Worm (Caenorhabditis elegans) whole organism, L2 larva: ENCODE data around the gene T14B4.20.

Experiments used
- C34F6.9 ChIP-seq: fragments of 150-350 bp; optimal IDR thresholded peaks from 2 replicates; lab custom pipeline; 2014; ENCODE audit warnings: missing biosample characterization, missing genetic modification characterization
- F13H6.1 ChIP-seq: sonication (generic microtip); optimal IDR thresholded peaks from 2 replicates; lab custom pipeline; 2016; ENCODE audit warnings: missing genetic modification characterization, missing compliant biosample characterization
- R02D3.7 ChIP-seq: fragments of 150-350 bp; optimal IDR thresholded peaks from 2 replicates; lab custom pipeline; 2014; ENCODE audit warnings: missing biosample characterization, missing genetic modification characterization
- aly-2 ChIP-seq: fragments of 150-350 bp; optimal IDR thresholded peaks from 2 replicates; lab custom pipeline; 2014; ENCODE audit warnings: missing biosample characterization, missing genetic modification characterization
- ama-1 ChIP-seq: fragments of 150-350 bp; optimal IDR thresholded peaks from 2 replicates; lab custom pipeline; 2018; ENCODE audit warnings: inconsistent platforms
- ceh-16 ChIP-seq: fragments of 150-350 bp; optimal IDR thresholded peaks from 2 replicates; lab custom pipeline; 2014; ENCODE audit warnings: missing biosample characterization, missing genetic modification characterization
- ceh-82 ChIP-seq: fragments of 150-350 bp; optimal IDR thresholded peaks from 2 replicates; lab custom pipeline; 2014; ENCODE audit warnings: missing biosample characterization, missing genetic modification characterization
- crh-2 ChIP-seq: sonication (generic microtip); optimal IDR thresholded peaks from 2 replicates; lab custom pipeline; 2017; ENCODE audit warnings: missing biosample characterization, missing genetic modification characterization
- egl-27 ChIP-seq: sonication (generic microtip); optimal IDR thresholded peaks from 3 replicates; lab custom pipeline; 2017; ENCODE audit warnings: missing biosample characterization, missing genetic modification reagents, missing genetic modification characterization
- elt-1 ChIP-seq: fragments of 150-350 bp; optimal IDR thresholded peaks from 2 replicates; lab custom pipeline; 2014; ENCODE audit warnings: missing biosample characterization, missing genetic modification characterization
- elt-3 ChIP-seq: sonication (generic microtip); optimal IDR thresholded peaks from 2 replicates; lab custom pipeline; 2017; ENCODE audit warnings: missing biosample characterization, missing genetic modification characterization
- gmeb-1 ChIP-seq: fragments of 150-350 bp; optimal IDR thresholded peaks from 2 replicates; lab custom pipeline; 2014; ENCODE audit warnings: missing biosample characterization, missing genetic modification characterization
- lin-11 ChIP-seq: fragments of 150-350 bp; sonication (generic microtip); optimal IDR thresholded peaks from 2 replicates; lab custom pipeline; 2014; ENCODE audit warnings: missing biosample characterization, missing genetic modification characterization, inconsistent platforms, mixed read lengths
- lin-13 ChIP-seq: fragments of 150-350 bp; optimal IDR thresholded peaks from 2 replicates; lab custom pipeline; 2014; ENCODE audit warnings: missing biosample characterization, missing genetic modification reagents, missing genetic modification characterization
- lsy-2 ChIP-seq, 2 experiments: fragments of 150-350 bp in 1 of 2; sonication (generic microtip) in 1 of 2; optimal IDR thresholded peaks; 2 replicates each; lab custom pipeline; 2014 to 2017; ENCODE audit warnings: missing biosample characterization in 2 of 2, missing genetic modification characterization in 2 of 2
- mab-5 ChIP-seq: fragments of 150-350 bp; optimal IDR thresholded peaks from 2 replicates; lab custom pipeline; 2014; ENCODE audit warnings: missing biosample characterization, missing genetic modification characterization
- mdl-1 ChIP-seq, 2 experiments: fragments of 150-350 bp in 1 of 2; sonication (generic microtip) in 1 of 2; optimal IDR thresholded peaks; 2 replicates each; lab custom pipeline; 2017; ENCODE audit warnings: missing biosample characterization in 2 of 2, missing genetic modification characterization in 2 of 2
- nhr-11 ChIP-seq: fragments of 150-350 bp; optimal IDR thresholded peaks from 2 replicates; lab custom pipeline; 2014; ENCODE audit warnings: missing biosample characterization, missing genetic modification characterization
- nhr-12 ChIP-seq: fragments of 150-350 bp; optimal IDR thresholded peaks from 2 replicates; lab custom pipeline; 2014; ENCODE audit warnings: missing biosample characterization, missing genetic modification characterization
- nhr-129 ChIP-seq: fragments of 150-350 bp; optimal IDR thresholded peaks from 2 replicates; lab custom pipeline; 2014; ENCODE audit warnings: missing biosample characterization, missing genetic modification characterization
- nhr-21 ChIP-seq: fragments of 150-350 bp; optimal IDR thresholded peaks from 2 replicates; lab custom pipeline; 2014; ENCODE audit warnings: missing biosample characterization, missing genetic modification characterization
- nhr-23 ChIP-seq: fragments of 150-350 bp; optimal IDR thresholded peaks from 2 replicates; lab custom pipeline; 2014; ENCODE audit warnings: missing biosample characterization, missing genetic modification reagents, missing genetic modification characterization
- nhr-237 ChIP-seq: fragments of 150-350 bp; optimal IDR thresholded peaks from 2 replicates; lab custom pipeline; 2014; ENCODE audit warnings: missing biosample characterization, missing genetic modification characterization
- nhr-25 ChIP-seq: fragments of 150-350 bp; sonication (generic microtip); optimal IDR thresholded peaks from 3 replicates; lab custom pipeline; 2014; ENCODE audit warnings: missing biosample characterization, missing genetic modification characterization
- peb-1 ChIP-seq: fragments of 150-350 bp; optimal IDR thresholded peaks from 2 replicates; lab custom pipeline; 2014; ENCODE audit warnings: missing biosample characterization, missing genetic modification characterization
- sem-4 ChIP-seq: fragments of 150-350 bp; optimal IDR thresholded peaks from 2 replicates; lab custom pipeline; 2014; ENCODE audit warnings: missing biosample characterization, missing genetic modification reagents, missing genetic modification characterization
- skn-1 ChIP-seq: sonication (generic microtip); optimal IDR thresholded peaks from 2 replicates; lab custom pipeline; 2017; ENCODE audit warnings: missing biosample characterization, missing genetic modification characterization
- sma-3 ChIP-seq: sonication (generic microtip); optimal IDR thresholded peaks from 2 replicates; lab custom pipeline; 2016; ENCODE audit warnings: missing genetic modification reagents, missing genetic modification characterization, missing compliant biosample characterization
- sma-9 ChIP-seq, 2 experiments: fragments of 150-350 bp in 1 of 2; sonication (generic microtip) in 1 of 2; optimal IDR thresholded peaks; 2 replicates each; lab custom pipeline; 2014 to 2016; ENCODE audit warnings: missing genetic modification characterization in 2 of 2, mild to moderate bottlenecking in 1 of 2, missing biosample characterization in 1 of 2, missing compliant biosample characterization in 1 of 2, missing genetic modification reagents in 1 of 2, moderate library complexity in 1 of 2
- snpc-4 ChIP-seq: fragments of 150-350 bp; optimal IDR thresholded peaks from 2 replicates; lab custom pipeline; 2014; ENCODE audit warnings: missing biosample characterization, missing genetic modification characterization
- unc-55 ChIP-seq: fragments of 150-350 bp; sonication (generic microtip); optimal IDR thresholded peaks from 3 replicates; lab custom pipeline; 2014; ENCODE audit warnings: missing biosample characterization, missing genetic modification reagents, missing genetic modification characterization
- unc-62 ChIP-seq: fragments of 150-350 bp; optimal IDR thresholded peaks from 2 replicates; lab custom pipeline; 2014; ENCODE audit warnings: missing biosample characterization, missing genetic modification reagents, missing genetic modification characterization
- zag-1 ChIP-seq: fragments of 150-350 bp; optimal IDR thresholded peaks from 2 replicates; lab custom pipeline; 2014; ENCODE audit warnings: missing biosample characterization, missing genetic modification characterization
- ztf-4 ChIP-seq: fragments of 150-350 bp; optimal IDR thresholded peaks from 2 replicates; lab custom pipeline; 2014; ENCODE audit warnings: missing biosample characterization, missing genetic modification characterization

Gene T14B4.20

ce11 chrII:6707496-6708260 lies 9.0 kb upstream of the T14B4.20 start (continued):
- TF ChIP-seq mdl-1 (tag; optimal IDR thresholded peaks at IDR 0.05; lab: Kevin White, UChicago), result no peak
- TF ChIP-seq unc-62 (GFP tag; lab: Kevin White, UChicago), result peak; percentile 20
- peak in 1 of 2 experiments; percentile 55 for TF ChIP-seq lsy-2 (tag; optimal IDR thresholded peaks at IDR 0.05; lab: Kevin White, UChicago)
- TF ChIP-seq nhr-12 (tag; lab: Kevin White, UChicago), result no peak
- no peak for TF ChIP-seq elt-1 (tag; lab: Kevin White, UChicago)
- TF ChIP-seq gmeb-1 (tag; lab: Kevin White, UChicago), result no peak
- no peak for TF ChIP-seq ceh-16 (tag; lab: Kevin White, UChicago)
- no peak for TF ChIP-seq egl-27 (tag; lab: Kevin White, UChicago)
- TF ChIP-seq ceh-82 (tag; lab: Kevin White, UChicago), result no peak
- TF ChIP-seq ama-1, result no peak
- TF ChIP-seq mab-5 (tag; lab: Kevin White, UChicago), result peak; percentile 88
- TF ChIP-seq, all 48 proteins: peak for 13

- no peak for TF ChIP-seq elt-3 (tag; lab: Kevin White, UChicago)
- TF ChIP-seq zag-1 (tag; lab: Kevin White, UChicago), result peak; percentile 79
- peak; percentile 57 for TF ChIP-seq sma-9 (GFP tag; optimal IDR thresholded peaks at IDR 0.05; lab: Kevin White, UChicago)
- TF ChIP-seq sma-9 (tag; optimal IDR thresholded peaks at IDR 0.05; lab: Kevin White, UChicago), result no peak
- no peak for TF ChIP-seq ama-1
- no peak for TF ChIP-seq mdl-1 (tag; optimal IDR thresholded peaks at IDR 0.05; lab: Kevin White, UChicago)
- peak; percentile 7 for TF ChIP-seq snpc-4 (tag; lab: Kevin White, UChicago)
- TF ChIP-seq aly-2 (tag; lab: Kevin White, UChicago), result no peak
- TF ChIP-seq nhr-237 (tag; lab: Kevin White, UChicago), result no peak
- TF ChIP-seq crh-2 (tag; lab: Kevin White, UChicago), result peak; percentile 39
- TF ChIP-seq skn-1 (tag; lab: Kevin White, UChicago), result no peak
- peak; percentile 24 to 54 for TF ChIP-seq lsy-2 (tag; optimal IDR thresholded peaks at IDR 0.05; lab: Kevin White, UChicago)
- peak; percentile 76 for TF ChIP-seq F13H6.1 (tag; lab: Kevin White, UChicago)
- peak; percentile 60 for TF ChIP-seq mab-5 (tag; lab: Kevin White, UChicago)
- no peak for TF ChIP-seq sem-4
- no peak for TF ChIP-seq ceh-16 (tag; lab: Kevin White, UChicago)
- peak; percentile 21 for TF ChIP-seq lin-11 (tag; lab: Kevin White, UChicago)
- TF ChIP-seq lin-13 (GFP tag; lab: Kevin White, UChicago), result no peak
- no peak for TF ChIP-seq ceh-82 (tag; lab: Kevin White, UChicago)
- TF ChIP-seq unc-55 (GFP tag; lab: Kevin White, UChicago), result peak; percentile 72
- no peak for TF ChIP-seq nhr-21 (tag; lab: Kevin White, UChicago)
- peak; percentile 81 for TF ChIP-seq C34F6.9 (tag; lab: Kevin White, UChicago)
- peak; percentile 76 for TF ChIP-seq nhr-129 (tag; lab: Kevin White, UChicago)
Observed at ce11 chrII:6708980-6709379, 7.7 kb upstream of the T14B4.20 start.

DNA sequence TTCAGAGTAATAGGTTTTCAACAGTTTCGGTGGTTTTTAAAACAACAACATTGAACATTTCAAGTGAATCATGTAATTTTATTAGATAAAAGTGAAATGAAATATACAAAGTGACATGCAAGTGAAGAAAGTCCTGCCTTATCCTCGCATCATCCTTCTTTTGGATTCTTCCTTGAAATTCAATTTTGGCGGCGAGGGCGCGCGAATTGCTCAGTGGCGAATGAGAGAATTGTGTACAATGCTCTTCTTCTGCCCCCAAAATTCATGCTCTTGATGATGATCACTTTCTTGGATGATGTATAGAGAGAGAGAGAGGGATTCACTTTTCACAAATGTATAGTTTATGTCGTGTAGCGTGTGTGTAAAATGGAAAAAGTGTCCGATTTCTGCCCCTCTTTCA lies 7.0 kb upstream of the T14B4.20 start:
- peak; percentile 20 for TF ChIP-seq nhr-21 (tag; lab: Kevin White, UChicago)
- no peak for TF ChIP-seq nhr-23 (tag; lab: Kevin White, UChicago)
- TF ChIP-seq ztf-4 (tag; lab: Kevin White, UChicago), result no peak
- TF ChIP-seq egl-27 (tag; lab: Kevin White, UChicago), result no peak
- TF ChIP-seq mdl-1 (tag; optimal IDR thresholded peaks at IDR 0.05; lab: Kevin White, UChicago), result no peak
- TF ChIP-seq nhr-12 (tag; lab: Kevin White, UChicago), result no peak
- no peak for TF ChIP-seq nhr-11

DNA sequence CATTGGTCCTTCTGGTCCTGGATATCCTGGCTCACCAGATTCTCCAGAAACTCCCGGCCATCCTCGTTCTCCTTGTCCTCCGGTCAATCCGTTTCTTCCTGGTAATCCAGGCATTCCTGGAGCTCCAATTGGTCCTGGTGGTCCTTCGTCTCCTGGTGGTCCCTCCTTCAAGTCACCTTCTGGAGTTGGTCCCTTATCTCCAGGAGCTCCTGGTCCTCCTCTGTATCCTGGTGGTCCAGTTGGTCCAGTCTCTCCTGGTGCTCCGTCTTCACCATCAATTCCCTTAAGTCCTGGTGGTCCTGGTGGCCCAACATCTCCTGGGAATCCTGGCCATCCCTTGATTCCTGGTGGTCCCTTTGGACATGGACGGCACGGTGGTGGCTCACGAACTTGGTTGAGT lies 6.1 kb upstream of the T14B4.20 start:
- TF ChIP-seq lin-11 (tag; lab: Kevin White, UChicago), result no peak
- no peak for TF ChIP-seq lsy-2 (tag; optimal IDR thresholded peaks at IDR 0.05; lab: Kevin White, UChicago)
- TF ChIP-seq egl-27 (tag; lab: Kevin White, UChicago), result no peak
- TF ChIP-seq ztf-4 (tag; lab: Kevin White, UChicago), result no peak
- no peak for TF ChIP-seq gmeb-1 (tag; lab: Kevin White, UChicago)
- TF ChIP-seq nhr-11, result no peak
- no peak for TF ChIP-seq lin-13 (GFP tag; lab: Kevin White, UChicago)
- no peak for TF ChIP-seq sem-4
- TF ChIP-seq nhr-25 (tag; lab: Kevin White, UChicago), result no peak
- TF ChIP-seq sma-3 (GFP tag; lab: Kevin White, UChicago), result no peak
- TF ChIP-seq aly-2 (tag; lab: Kevin White, UChicago), result no peak
- no peak for TF ChIP-seq skn-1 (tag; lab: Kevin White, UChicago)
- TF ChIP-seq R02D3.7 (tag; lab: Kevin White, UChicago), result no peak
- TF ChIP-seq peb-1 (tag; lab: Kevin White, UChicago), result no peak
- TF ChIP-seq nhr-23 (tag; lab: Kevin White, UChicago), result no peak
